Fruit fly (Drosophila melanogaster) whole organism, adult: ENCODE results near the gene CG9550.

Experiments used
- CG7045 ChIP-seq: fragments of 200-800 bp; sonication (Bioruptor generic); optimal IDR thresholded peaks from 2 replicates; lab custom pipeline; 2017; ENCODE audit warnings: missing biosample characterization, mild to moderate bottlenecking, missing genetic modification characterization
- Clk ChIP-seq: fragments of 200-800 bp; sonication (Bioruptor generic); optimal IDR thresholded peaks from 2 replicates; lab custom pipeline; 2017; ENCODE audit warnings: missing biosample characterization, missing genetic modification characterization
- cic ChIP-seq: fragments of 200-800 bp; sonication (Bioruptor generic); optimal IDR thresholded peaks from 2 replicates; lab custom pipeline; 2017; ENCODE audit warnings: missing biosample characterization, mild to moderate bottlenecking, missing genetic modification characterization, moderate library complexity
- kay ChIP-seq: fragments of 200-800 bp; sonication (Bioruptor generic); peaks from one replicate; lab custom pipeline; 2016; ENCODE audit warnings: missing biosample characterization, missing genetic modification characterization, borderline replicate concordance
- tj ChIP-seq: fragments of 200-800 bp; sonication (Bioruptor generic); optimal IDR thresholded peaks from 3 replicates; lab custom pipeline; 2017; ENCODE audit warnings: missing biosample characterization, mild to moderate bottlenecking, missing genetic modification characterization, moderate library complexity

DNA sequence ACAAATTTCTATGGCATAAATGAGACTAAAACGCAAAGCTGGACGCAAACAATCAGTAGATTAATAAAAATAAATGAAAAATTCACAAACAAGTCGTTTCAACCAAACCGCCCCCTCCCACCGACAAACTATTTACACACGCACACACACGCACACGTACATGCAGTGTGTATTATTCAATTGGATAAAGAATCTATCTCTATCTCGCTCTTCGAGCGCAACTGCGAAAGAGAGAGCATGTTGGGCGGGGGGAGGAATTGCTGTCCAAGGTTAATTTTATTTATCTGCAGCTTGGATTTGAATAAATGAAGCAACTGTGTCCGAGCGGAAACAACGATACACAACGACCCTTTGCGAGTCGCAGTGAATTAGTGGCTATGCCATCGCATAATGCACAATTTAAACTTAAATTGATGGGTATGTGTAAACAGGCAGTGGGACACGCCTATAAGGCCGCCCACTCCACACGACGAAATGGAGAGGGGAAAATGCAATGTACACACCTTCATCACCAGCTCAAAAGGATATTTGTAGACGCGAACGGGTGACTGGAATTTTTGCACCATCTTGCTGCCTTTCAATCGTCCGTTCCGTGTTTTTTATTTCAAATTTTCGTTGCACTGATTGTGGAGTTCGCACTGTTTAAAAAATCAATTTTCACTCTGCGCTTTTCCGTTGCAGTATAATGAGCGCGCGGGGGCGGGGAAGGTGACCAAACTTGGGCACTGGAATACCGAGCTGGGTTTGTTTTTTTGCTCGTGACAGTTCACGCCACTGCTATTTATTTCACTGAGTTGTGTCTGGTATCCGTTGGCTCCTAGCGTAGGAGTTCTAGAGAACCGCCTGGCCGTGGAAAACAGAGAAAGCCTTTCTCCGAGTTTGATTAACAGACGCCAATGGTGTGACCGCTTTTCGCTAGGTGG lies 41.6 kb upstream of the CG9550 start, which contains the start of gene retm:
- TF ChIP-seq kay (GFP tag; lab: Kevin White, UChicago) (no peak), CG7045 (no peak), cic (GFP tag; lab: Kevin White, UChicago) (peak; percentile 76), tj (GFP tag; lab: Kevin White, UChicago) (peak; percentile 47), Clk (GFP tag; lab: Kevin White, UChicago) (peak; percentile 9)
